Worm (Caenorhabditis elegans) whole organism, mixed stage, embryonic: ENCODE data around the gene oac-58.
"Not testable (repeated sequence)": the region's sequence is repeated elsewhere in the genome, so short reads cannot be mapped to it uniquely, and the experiment has no call there.

Source experiments
- elt-3 ChIP-seq: fragments of 150-350 bp; optimal IDR thresholded peaks from 2 replicates; lab custom pipeline; 2014; ENCODE audit warnings: missing biosample characterization, missing genetic modification characterization
- lin-13 ChIP-seq: fragments of 150-350 bp; optimal IDR thresholded peaks from 2 replicates; lab custom pipeline; 2014; ENCODE audit warnings: missing biosample characterization, missing genetic modification characterization
- nhr-76 ChIP-seq: sonication (generic microtip); optimal IDR thresholded peaks from 2 replicates; lab custom pipeline; 2017; ENCODE audit warnings: missing biosample characterization, missing genetic modification characterization
- unc-39 ChIP-seq: fragments of 150-350 bp; optimal IDR thresholded peaks from 2 replicates; lab custom pipeline; 2014; ENCODE audit warnings: missing biosample characterization, missing genetic modification characterization
- unc-62 ChIP-seq: fragments of 150-350 bp; optimal IDR thresholded peaks from 2 replicates; lab custom pipeline; 2014; ENCODE audit warnings: missing biosample characterization, missing genetic modification reagents, missing genetic modification characterization

DNA sequence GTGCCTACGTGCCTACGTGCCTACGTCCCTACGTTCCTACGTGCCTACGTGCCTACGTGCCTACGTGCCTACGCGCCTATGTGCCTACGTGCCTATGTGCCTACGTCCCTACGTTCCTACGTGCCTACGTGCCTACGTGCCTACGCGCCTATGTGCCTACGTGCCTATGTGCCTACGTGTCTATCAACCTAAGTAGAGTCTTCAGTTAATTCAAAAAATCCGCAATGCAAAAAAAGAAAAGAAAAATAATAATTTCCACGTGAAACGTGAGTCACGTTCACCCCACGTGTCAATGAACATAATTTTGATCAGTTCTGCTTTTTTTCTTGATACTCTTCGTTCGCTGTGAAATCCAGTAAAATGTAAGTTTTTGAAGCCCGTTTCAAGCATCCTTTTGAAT lies 15.4 kb upstream of the oac-58 start, which contains the start of gene F19B6.3:
- not testable (repeated sequence) for TF ChIP-seq unc-62 (GFP tag; lab: Kevin White, UChicago); nhr-76 (tag; lab: Kevin White, UChicago); elt-3 (tag; lab: Kevin White, UChicago); lin-13 (tag; lab: Kevin White, UChicago); unc-39 (tag; lab: Kevin White, UChicago)
